Fruit fly (Drosophila melanogaster): ENCODE results near the gene can.
A peak's percentile ranks its signal among the peaks of the same experiment; 100 is the strongest.

The can gene

dm6 chr3L:10267011-10267410 is at the start of gene can:
TSS of gene can (minus strand) at chr3L:10267111.
- TF ChIP-seq Eip75B (GFP tag; optimal IDR thresholded peaks at IDR 0.05) (no peak), dac (GFP tag; optimal IDR thresholded peaks at IDR 0.05) (no peak), Smox (GFP tag; optimal IDR thresholded peaks at IDR 0.05) (no peak), CG7368 (GFP tag; optimal IDR thresholded peaks at IDR 0.05) (no peak), eg (GFP tag; IDR thresholded peaks at IDR 0.05) (no peak), dsx (GFP tag; optimal IDR thresholded peaks at IDR 0.05; ENCODE audit: poor library complexity, severe bottlenecking) (no peak), CG10631 (GFP tag; optimal IDR thresholded peaks at IDR 0.05) (no peak), CG34406 (GFP tag; optimal IDR thresholded peaks at IDR 0.05) (no peak), Lpt (GFP tag; optimal IDR thresholded peaks at IDR 0.05) (no peak), CG15336 (GFP tag; IDR thresholded peaks at IDR 0.05) (no peak)

dm6 chr3L:10315823-10316222 is 48.9 kb upstream of the can start:
- TF ChIP-seq Ets96B (tag; optimal IDR thresholded peaks at IDR 0.05) (peak; percentile 66), CG10631 (GFP tag; optimal IDR thresholded peaks at IDR 0.05) (peak; percentile 69), CG8319 (GFP tag; optimal IDR thresholded peaks at IDR 0.05) (peak; percentile 41), Hr4 (GFP tag; optimal IDR thresholded peaks at IDR 0.05) (peak; percentile 87), CG16779 (tag; optimal IDR thresholded peaks at IDR 0.05) (peak; percentile 41), Eip75B (GFP tag; optimal IDR thresholded peaks at IDR 0.05) (peak; percentile 59), Gug (GFP tag; IDR thresholded peaks at IDR 0.05) (peak; percentile 70), CG6792 (GFP tag; optimal IDR thresholded peaks at IDR 0.05) (peak; percentile 73), CG11294 (GFP tag; IDR thresholded peaks at IDR 0.05) (peak; percentile 65), Lpt (GFP tag; optimal IDR thresholded peaks at IDR 0.05) (peak; percentile 75), Sox102F (GFP tag; optimal IDR thresholded peaks at IDR 0.05) (peak; percentile 59), eg (GFP tag; IDR thresholded peaks at IDR 0.05) (peak; percentile 85), CG32006 (GFP tag; optimal IDR thresholded peaks at IDR 0.05) (peak; percentile 91), CG15336 (GFP tag; IDR thresholded peaks at IDR 0.05) (peak; percentile 89), Sox14 (GFP tag; optimal IDR thresholded peaks at IDR 0.05) (peak; percentile 76), esn (GFP tag; optimal IDR thresholded peaks at IDR 0.05) (peak; percentile 73), topi (GFP tag; optimal IDR thresholded peaks at IDR 0.05) (peak; percentile 75), Hr38 (GFP tag; optimal IDR thresholded peaks at IDR 0.05) (no peak), CG34406 (GFP tag; optimal IDR thresholded peaks at IDR 0.05) (peak; percentile 70), CG6276 (GFP tag; optimal IDR thresholded peaks at IDR 0.05) (peak; percentile 81), CG11902 (GFP tag; optimal IDR thresholded peaks at IDR 0.05) (peak; percentile 32), Sox15 (GFP tag; optimal IDR thresholded peaks at IDR 0.05) (peak; percentile 29), CG8632 (GFP tag; optimal IDR thresholded peaks at IDR 0.05) (peak; percentile 64), spab (GFP tag; optimal IDR thresholded peaks at IDR 0.05) (peak; percentile 58), Ets21C (GFP tag; optimal IDR thresholded peaks at IDR 0.05) (peak; percentile 35), achi (GFP tag; optimal IDR thresholded peaks at IDR 0.05) (peak; percentile 75), CG7368 (GFP tag; optimal IDR thresholded peaks at IDR 0.05) (peak; percentile 43), salr (GFP tag; optimal IDR thresholded peaks at IDR 0.05) (peak; percentile 8 to 77), dsx (GFP tag; optimal IDR thresholded peaks at IDR 0.05; ENCODE audit: poor library complexity, severe bottlenecking) (peak; percentile 44), CG4318 (GFP tag; optimal IDR thresholded peaks at IDR 0.05) (peak; percentile 71), CG3919 (GFP tag; optimal IDR thresholded peaks at IDR 0.05) (peak; percentile 72), CG1621 (tag; optimal IDR thresholded peaks at IDR 0.05) (peak; percentile 46), OdsH (GFP tag; optimal IDR thresholded peaks at IDR 0.05) (peak; percentile 78), CG3032 (tag; optimal IDR thresholded peaks at IDR 0.05) (peak; percentile 62), cyc (GFP tag; optimal IDR thresholded peaks at IDR 0.05) (peak; percentile 61), acj6 (GFP tag; optimal IDR thresholded peaks at IDR 0.05) (peak; percentile 73), vri (GFP tag; optimal IDR thresholded peaks at IDR 0.05) (peak; percentile 16), pdm3 (GFP tag; optimal IDR thresholded peaks at IDR 0.05) (peak; percentile 81), net (GFP tag; optimal IDR thresholded peaks at IDR 0.05) (peak; percentile 76), Hr39 (GFP tag; optimal IDR thresholded peaks at IDR 0.05) (peak; percentile 59), CG8119 (GFP tag; IDR thresholded peaks at IDR 0.05) (peak; percentile 89), Blimp-1 (GFP tag; optimal IDR thresholded peaks at IDR 0.05) (no peak), svp (GFP tag) (peak; percentile 86), Met (GFP tag; optimal IDR thresholded peaks at IDR 0.05) (peak; percentile 79), CG11762 (GFP tag; optimal IDR thresholded peaks at IDR 0.05; ENCODE audit: insufficient read depth) (peak; percentile 67), CG10669 (GFP tag; optimal IDR thresholded peaks at IDR 0.05) (peak; percentile 44), dac (GFP tag; optimal IDR thresholded peaks at IDR 0.05) (peak; percentile 77), fkh (GFP tag; optimal IDR thresholded peaks at IDR 0.05) (no peak)

Data from whole organism, prepupa.